Worm (Caenorhabditis elegans) whole organism, midembryonic: Measurements from ENCODE around the gene R10E4.9.

Source experiments
- T22C8.4 ChIP-seq: fragments of 200-800 bp; sonication (Bioruptor generic); IDR thresholded peaks from 2 replicates; pipeline ENCODE4 v1.3.6; 2022; ENCODE audit warnings: missing genetic modification characterization, missing compliant biosample characterization
- cog-1 ChIP-seq: sonication (generic microtip); optimal IDR thresholded peaks from 2 replicates; lab custom pipeline; 2016; ENCODE audit warnings: missing genetic modification characterization, missing compliant biosample characterization
- flt-1 ChIP-seq: fragments of 200-800 bp; sonication (Bioruptor generic); IDR thresholded peaks from 2 replicates; pipeline ENCODE4 v1.3.6; 2022; ENCODE audit warnings: missing genetic modification characterization, missing compliant biosample characterization
- klf-2 ChIP-seq: fragments of 200-800 bp; sonication (Bioruptor generic); conservative IDR thresholded peaks from 2 replicates; pipeline ENCODE4 v1.3.6; 2022; ENCODE audit warnings: missing genetic modification reagents, missing genetic modification characterization, missing compliant biosample characterization
- ref-1 ChIP-seq: fragments of 200-800 bp; sonication (Bioruptor generic); conservative IDR thresholded peaks from 2 replicates; pipeline ENCODE4 v1.3.6; 2022; ENCODE audit warnings: missing genetic modification reagents, missing genetic modification characterization, missing compliant biosample characterization
- tab-1 ChIP-seq: fragments of 200-800 bp; sonication (Bioruptor generic); IDR thresholded peaks from 2 replicates; pipeline ENCODE4 v1.3.6; 2022; ENCODE audit warnings: missing genetic modification characterization, missing compliant biosample characterization
- ztf-23 ChIP-seq: fragments of 200-800 bp; sonication (Bioruptor generic); IDR thresholded peaks from 2 replicates; pipeline ENCODE4 v1.3.6; 2022; ENCODE audit warnings: missing genetic modification reagents, missing genetic modification characterization, missing compliant biosample characterization
- ztf-29 ChIP-seq: fragments of 200-800 bp; sonication (Bioruptor generic); IDR thresholded peaks from 2 replicates; pipeline ENCODE4 v1.3.6; 2022; ENCODE audit warnings: missing genetic modification reagents, missing genetic modification characterization, missing compliant biosample characterization

- TF ChIP-seq ref-1 (GFP tag; lab: Robert Waterston, UW) = no peak
- TF ChIP-seq ztf-29 = no peak
- TF ChIP-seq flt-1 (GFP tag; lab: Robert Waterston, UW) = peak; percentile 9; the same call in 1 of the 2 replicates
- no peak for TF ChIP-seq klf-2 (GFP tag; lab: Robert Waterston, UW)
- no peak for TF ChIP-seq cog-1 (tag; lab: Kevin White, UChicago)
- TF ChIP-seq ztf-23 (GFP tag; lab: Robert Waterston, UW) = no peak
- TF ChIP-seq tab-1 = no peak
- no peak for TF ChIP-seq T22C8.4
Measured at ce11 chrIII:4275704-4276103, 26.5 kb downstream of the R10E4.9 start.
